Worm (Caenorhabditis elegans) whole organism, midembryonic: ENCODE measurements around the gene Y43F8A.2.

Source experiments
- T22C8.4 ChIP-seq: fragments of 200-800 bp; sonication (Bioruptor generic); IDR thresholded peaks from 2 replicates; pipeline ENCODE4 v1.3.6; 2022; ENCODE audit warnings: missing genetic modification characterization, missing compliant biosample characterization
- cog-1 ChIP-seq: sonication (generic microtip); optimal IDR thresholded peaks from 2 replicates; lab custom pipeline; 2016; ENCODE audit warnings: missing genetic modification characterization, missing compliant biosample characterization
- flt-1 ChIP-seq: fragments of 200-800 bp; sonication (Bioruptor generic); IDR thresholded peaks from 2 replicates; pipeline ENCODE4 v1.3.6; 2022; ENCODE audit warnings: missing genetic modification characterization, missing compliant biosample characterization
- klf-2 ChIP-seq: fragments of 200-800 bp; sonication (Bioruptor generic); conservative IDR thresholded peaks from 2 replicates; pipeline ENCODE4 v1.3.6; 2022; ENCODE audit warnings: missing genetic modification reagents, missing genetic modification characterization, missing compliant biosample characterization
- med-1 ChIP-seq: sonication (generic microtip); optimal IDR thresholded peaks from 2 replicates; lab custom pipeline; 2017; ENCODE audit warnings: missing genetic modification characterization, mild to moderate bottlenecking, missing compliant biosample characterization, antibody characterized with exemption, missing genetic modification reagents; ENCODE audit not compliant: insufficient read depth
- ref-1 ChIP-seq: fragments of 200-800 bp; sonication (Bioruptor generic); conservative IDR thresholded peaks from 2 replicates; pipeline ENCODE4 v1.3.6; 2022; ENCODE audit warnings: missing genetic modification reagents, missing genetic modification characterization, missing compliant biosample characterization
- tab-1 ChIP-seq: fragments of 200-800 bp; sonication (Bioruptor generic); IDR thresholded peaks from 2 replicates; pipeline ENCODE4 v1.3.6; 2022; ENCODE audit warnings: missing genetic modification characterization, missing compliant biosample characterization
- ztf-23 ChIP-seq: fragments of 200-800 bp; sonication (Bioruptor generic); IDR thresholded peaks from 2 replicates; pipeline ENCODE4 v1.3.6; 2022; ENCODE audit warnings: missing genetic modification reagents, missing genetic modification characterization, missing compliant biosample characterization
- ztf-29 ChIP-seq: fragments of 200-800 bp; sonication (Bioruptor generic); IDR thresholded peaks from 2 replicates; pipeline ENCODE4 v1.3.6; 2022; ENCODE audit warnings: missing genetic modification reagents, missing genetic modification characterization, missing compliant biosample characterization

Y43F8A.2 gene

ce11 chrV:19371253-19371652, at the start of gene Y43F8A.2:
Gene Y43F8A.2, plus strand, starts transcription at chrV:19371553.
- no peak for TF ChIP-seq ref-1 (GFP tag; lab: Robert Waterston, UW)
- TF ChIP-seq T22C8.4 (GFP tag; lab: Robert Waterston, UW) = peak; percentile 10; the same call in 1 of the 2 replicates

ce11 chrV:19322387-19322786, 49.0 kb upstream of the Y43F8A.2 start, which contains the start of gene C43D7.4:
Gene C43D7.4, minus strand, starts transcription at chrV:19322487.
- no peak for TF ChIP-seq klf-2 (GFP tag; lab: Robert Waterston, UW)
- no peak for TF ChIP-seq tab-1 (GFP tag; lab: Robert Waterston, UW)
- TF ChIP-seq cog-1 (tag; lab: Kevin White, UChicago) = no peak
- TF ChIP-seq ref-1 (GFP tag; lab: Robert Waterston, UW) = no peak
- no peak for TF ChIP-seq T22C8.4 (GFP tag; lab: Robert Waterston, UW)
- no peak for TF ChIP-seq ztf-29
- TF ChIP-seq ztf-23 (GFP tag; lab: Robert Waterston, UW) = no peak
- no peak for TF ChIP-seq med-1 (GFP tag; lab: Kevin White, UChicago)
- TF ChIP-seq flt-1 (GFP tag; lab: Robert Waterston, UW) = no peak

- TF ChIP-seq cog-1 (tag; lab: Kevin White, UChicago) = no peak
- TF ChIP-seq ztf-29 = no peak
- TF ChIP-seq ref-1 (GFP tag; lab: Robert Waterston, UW) = no peak
- no peak for TF ChIP-seq klf-2 (GFP tag; lab: Robert Waterston, UW)
- TF ChIP-seq flt-1 (GFP tag; lab: Robert Waterston, UW) = no peak
- TF ChIP-seq ztf-23 (GFP tag; lab: Robert Waterston, UW) = no peak
- no peak for TF ChIP-seq T22C8.4 (GFP tag; lab: Robert Waterston, UW)
- no peak for TF ChIP-seq tab-1 (GFP tag; lab: Robert Waterston, UW)
- TF ChIP-seq med-1 (GFP tag; lab: Kevin White, UChicago) = no peak
These were observed 45.9 kb upstream of the Y43F8A.2 start for ce11 chrV:19325436-19325835.

- TF ChIP-seq ztf-23 (GFP tag; lab: Robert Waterston, UW) (no peak), ref-1 (GFP tag; lab: Robert Waterston, UW) (no peak), cog-1 (tag; lab: Kevin White, UChicago) (no peak), med-1 (GFP tag; lab: Kevin White, UChicago) (no peak)
These were observed 42.1 kb upstream of the Y43F8A.2 start, which contains the start of gene fbxb-65 for ce11 chrV:19329263-19329662. Gene fbxb-65, plus strand, starts transcription at chrV:19329563.

ce11 chrV:19337333-19337732, 34.0 kb upstream of the Y43F8A.2 start:
- peak; percentile 64 for TF ChIP-seq T22C8.4 (GFP tag; lab: Robert Waterston, UW)
- TF ChIP-seq med-1 (GFP tag; lab: Kevin White, UChicago) = no peak
- no peak for TF ChIP-seq flt-1 (GFP tag; lab: Robert Waterston, UW)
- TF ChIP-seq ref-1 (GFP tag; lab: Robert Waterston, UW) = no peak
- TF ChIP-seq cog-1 (tag; lab: Kevin White, UChicago) = no peak
- no peak for TF ChIP-seq ztf-29

- TF ChIP-seq tab-1 (GFP tag; lab: Robert Waterston, UW) = no peak
- no peak for TF ChIP-seq T22C8.4 (GFP tag; lab: Robert Waterston, UW)
- TF ChIP-seq cog-1 (tag; lab: Kevin White, UChicago) = no peak
- no peak for TF ChIP-seq flt-1 (GFP tag; lab: Robert Waterston, UW)
- no peak for TF ChIP-seq ref-1 (GFP tag; lab: Robert Waterston, UW)
- no peak for TF ChIP-seq med-1 (GFP tag; lab: Kevin White, UChicago)
- no peak for TF ChIP-seq ztf-29
- TF ChIP-seq ztf-23 (GFP tag; lab: Robert Waterston, UW) = no peak
- TF ChIP-seq klf-2 (GFP tag; lab: Robert Waterston, UW) = no peak
These were observed 19.4 kb upstream of the Y43F8A.2 start for ce11 chrV:19351944-19352343.

ce11 chrV:19354506-19354905, 16.8 kb upstream of the Y43F8A.2 start:
- no peak for TF ChIP-seq med-1 (GFP tag; lab: Kevin White, UChicago)
- TF ChIP-seq cog-1 (tag; lab: Kevin White, UChicago) = no peak
- no peak for TF ChIP-seq ztf-23 (GFP tag; lab: Robert Waterston, UW)
- TF ChIP-seq klf-2 (GFP tag; lab: Robert Waterston, UW) = no peak
- TF ChIP-seq T22C8.4 (GFP tag; lab: Robert Waterston, UW) = no peak
- no peak for TF ChIP-seq ref-1 (GFP tag; lab: Robert Waterston, UW)
- no peak for TF ChIP-seq ztf-29
- no peak for TF ChIP-seq flt-1 (GFP tag; lab: Robert Waterston, UW)
- TF ChIP-seq tab-1 (GFP tag; lab: Robert Waterston, UW) = no peak

ce11 chrV:19355219-19355618, 16.1 kb upstream of the Y43F8A.2 start:
- no peak for TF ChIP-seq ztf-23 (GFP tag; lab: Robert Waterston, UW)

- TF ChIP-seq tab-1 (GFP tag; lab: Robert Waterston, UW) = no peak
- TF ChIP-seq ref-1 (GFP tag; lab: Robert Waterston, UW) = no peak
- no peak for TF ChIP-seq ztf-29
- TF ChIP-seq klf-2 (GFP tag; lab: Robert Waterston, UW) = no peak
- no peak for TF ChIP-seq T22C8.4 (GFP tag; lab: Robert Waterston, UW)
- no peak for TF ChIP-seq cog-1 (tag; lab: Kevin White, UChicago)
- TF ChIP-seq med-1 (GFP tag; lab: Kevin White, UChicago) = no peak
- no peak for TF ChIP-seq ztf-23 (GFP tag; lab: Robert Waterston, UW)
- TF ChIP-seq flt-1 (GFP tag; lab: Robert Waterston, UW) = no peak
These were observed 14.6 kb upstream of the Y43F8A.2 start for ce11 chrV:19356717-19357116.

ce11 chrV:19358039-19358438, 13.3 kb upstream of the Y43F8A.2 start:
- no peak; the same call in 1 of the 2 replicates for TF ChIP-seq flt-1 (GFP tag; lab: Robert Waterston, UW)
- TF ChIP-seq cog-1 (tag; lab: Kevin White, UChicago) = no peak
- no peak for TF ChIP-seq T22C8.4 (GFP tag; lab: Robert Waterston, UW)
- TF ChIP-seq tab-1 (GFP tag; lab: Robert Waterston, UW) = no peak
- TF ChIP-seq ztf-23 (GFP tag; lab: Robert Waterston, UW) = no peak
- no peak for TF ChIP-seq klf-2 (GFP tag; lab: Robert Waterston, UW)
- no peak for TF ChIP-seq ref-1 (GFP tag; lab: Robert Waterston, UW)
- TF ChIP-seq med-1 (GFP tag; lab: Kevin White, UChicago) = no peak
- no peak for TF ChIP-seq ztf-29
